Fruit fly (Drosophila melanogaster) whole organism, adult: ENCODE data around the gene CG10553.

Source experiments
- CG11617 ChIP-seq: fragments of 200-800 bp; sonication (Bioruptor generic); optimal IDR thresholded peaks from 2 replicates; lab custom pipeline; 2017; ENCODE audit warnings: mild to moderate bottlenecking, missing biosample characterization, missing genetic modification reagents, missing genetic modification characterization
- CG12768 ChIP-seq: fragments of 200-800 bp; sonication (Bioruptor generic); optimal IDR thresholded peaks from 2 replicates; lab custom pipeline; 2017; ENCODE audit warnings: missing biosample characterization, missing genetic modification characterization, mild to moderate bottlenecking, moderate library complexity, missing genetic modification reagents
- CG14711 ChIP-seq: fragments of 200-800 bp; sonication (Bioruptor generic); optimal IDR thresholded peaks from 2 replicates; lab custom pipeline; 2018; ENCODE audit warnings: missing biosample characterization, mild to moderate bottlenecking, missing genetic modification characterization, moderate library complexity
- CG1620 ChIP-seq: fragments of 200-800 bp; sonication (Bioruptor generic); optimal IDR thresholded peaks from 2 replicates; lab custom pipeline; 2016; ENCODE audit warnings: missing biosample characterization, missing genetic modification characterization
- CG33017 ChIP-seq: fragments of 200-800 bp; sonication (Bioruptor generic); optimal IDR thresholded peaks from 2 replicates; lab custom pipeline; 2018; ENCODE audit warnings: missing biosample characterization, mild to moderate bottlenecking, missing genetic modification characterization, moderate library complexity
- CG5204 ChIP-seq: fragments of 200-800 bp; sonication (Bioruptor generic); optimal IDR thresholded peaks from 2 replicates; lab custom pipeline; 2016; ENCODE audit warnings: missing biosample characterization, missing genetic modification characterization
- CG7045 ChIP-seq: fragments of 200-800 bp; sonication (Bioruptor generic); optimal IDR thresholded peaks from 2 replicates; lab custom pipeline; 2017; ENCODE audit warnings: missing biosample characterization, mild to moderate bottlenecking, missing genetic modification characterization
- CG7101 ChIP-seq: fragments of 200-800 bp; sonication (Bioruptor generic); optimal IDR thresholded peaks from 2 replicates; lab custom pipeline; 2018; ENCODE audit warnings: missing biosample characterization, mild to moderate bottlenecking, missing genetic modification characterization, moderate library complexity
- Clk ChIP-seq: fragments of 200-800 bp; sonication (Bioruptor generic); optimal IDR thresholded peaks from 2 replicates; lab custom pipeline; 2017; ENCODE audit warnings: missing biosample characterization, missing genetic modification characterization
- Crg-1 ChIP-seq: fragments of 200-800 bp; sonication (Bioruptor generic); optimal IDR thresholded peaks from 2 replicates; lab custom pipeline; 2016; ENCODE audit warnings: missing biosample characterization, missing genetic modification characterization
- Hr96 ChIP-seq: fragments of 200-800 bp; sonication (Bioruptor generic); optimal IDR thresholded peaks from 2 replicates; lab custom pipeline; 2016; ENCODE audit warnings: missing biosample characterization, missing genetic modification characterization
- Mnt ChIP-seq: fragments of 200-800 bp; sonication (Bioruptor generic); optimal IDR thresholded peaks from 2 replicates; lab custom pipeline; 2016; ENCODE audit warnings: missing biosample characterization, mild to moderate bottlenecking, missing genetic modification characterization
- bab1 ChIP-seq: fragments of 200-800 bp; sonication (Bioruptor generic); optimal IDR thresholded peaks from 3 replicates; lab custom pipeline; 2019; ENCODE audit warnings: missing biosample characterization, mild to moderate bottlenecking, missing genetic modification characterization, moderate library complexity
- cic ChIP-seq: fragments of 200-800 bp; sonication (Bioruptor generic); optimal IDR thresholded peaks from 2 replicates; lab custom pipeline; 2017; ENCODE audit warnings: missing biosample characterization, mild to moderate bottlenecking, missing genetic modification characterization, moderate library complexity
- cnc ChIP-seq, 2 experiments: fragments of >200 bp; optimal IDR thresholded peaks; 2 replicates each; lab custom pipeline; 2017
- kay ChIP-seq: fragments of 200-800 bp; sonication (Bioruptor generic); peaks from one replicate; lab custom pipeline; 2016; ENCODE audit warnings: missing biosample characterization, missing genetic modification characterization, borderline replicate concordance
- ovo ChIP-seq: fragments of 200-800 bp; sonication (Bioruptor generic); optimal IDR thresholded peaks from 2 replicates; lab custom pipeline; 2016; ENCODE audit warnings: missing biosample characterization, missing genetic modification characterization
- pad ChIP-seq: fragments of 200-800 bp; sonication (Bioruptor generic); optimal IDR thresholded peaks from 3 replicates; lab custom pipeline; 2017; ENCODE audit warnings: missing biosample characterization, missing genetic modification characterization, mild to moderate bottlenecking, moderate library complexity, missing genetic modification reagents
- tj ChIP-seq: fragments of 200-800 bp; sonication (Bioruptor generic); optimal IDR thresholded peaks from 3 replicates; lab custom pipeline; 2017; ENCODE audit warnings: missing biosample characterization, mild to moderate bottlenecking, missing genetic modification characterization, moderate library complexity
- toe ChIP-seq: fragments of 200-800 bp; sonication (Bioruptor generic); optimal IDR thresholded peaks from 2 replicates; lab custom pipeline; 2016; ENCODE audit warnings: missing biosample characterization, missing genetic modification characterization

CG10553 gene

dm6 chr3R:25318011-25318410 lies at the start of gene CG10553:
CG10553 (minus strand) TSS chr3R:25318111.
- TF ChIP-seq CG1620 (GFP tag; lab: Kevin White, UChicago) = no peak
- TF ChIP-seq Mnt (GFP tag; lab: Kevin White, UChicago) = no peak
- no peak for TF ChIP-seq toe (GFP tag; lab: Kevin White, UChicago)
- no peak for TF ChIP-seq Crg-1 (GFP tag; lab: Kevin White, UChicago)
- no peak for TF ChIP-seq cic (GFP tag; lab: Kevin White, UChicago)
- TF ChIP-seq CG33017 = no peak
- TF ChIP-seq Clk (GFP tag; lab: Kevin White, UChicago) = no peak
- no peak for TF ChIP-seq CG11617
- no peak for TF ChIP-seq cnc (optimal IDR thresholded peaks at IDR 0.05; lab: Kevin White, UChicago)
- no peak for TF ChIP-seq CG12768 (GFP tag; lab: Kevin White, UChicago)
- TF ChIP-seq CG7101 = no peak
- no peak for TF ChIP-seq CG7045 (GFP tag; lab: Kevin White, UChicago)
- TF ChIP-seq CG5204 = no peak
- no peak for TF ChIP-seq Hr96 (GFP tag; lab: Kevin White, UChicago)
- TF ChIP-seq pad = no peak
- TF ChIP-seq CG14711 (tag; lab: Kevin White, UChicago) = no peak
- no peak for TF ChIP-seq tj (GFP tag; lab: Kevin White, UChicago)
- TF ChIP-seq kay (GFP tag; lab: Kevin White, UChicago) = no peak
- TF ChIP-seq ovo (GFP tag; lab: Kevin White, UChicago) = no peak
- no peak for TF ChIP-seq bab1 (GFP tag; lab: Kevin White, UChicago)

dm6 chr3R:25357985-25358384 lies 40.1 kb upstream of the CG10553 start, which contains the start of gene ND-49L:
ND-49L (plus strand) TSS chr3R:25358285.
- TF ChIP-seq kay (GFP tag; lab: Kevin White, UChicago) (no peak), CG11617 (no peak), CG5204 (no peak), Hr96 (GFP tag; lab: Kevin White, UChicago) (no peak), Crg-1 (GFP tag; lab: Kevin White, UChicago) (no peak), CG12768 (GFP tag; lab: Kevin White, UChicago) (no peak), CG1620 (GFP tag; lab: Kevin White, UChicago) (no peak), CG7045 (GFP tag; lab: Kevin White, UChicago) (no peak), pad (no peak), tj (GFP tag; lab: Kevin White, UChicago) (no peak), CG33017 (no peak), cic (GFP tag; lab: Kevin White, UChicago) (no peak), bab1 (GFP tag; lab: Kevin White, UChicago) (no peak), cnc (optimal IDR thresholded peaks at IDR 0.05; lab: Kevin White, UChicago) (no peak), ovo (GFP tag; lab: Kevin White, UChicago) (no peak), CG7101 (no peak)

dm6 chr3R:25346899-25347298 lies 29.0 kb upstream of the CG10553 start, which contains the start of gene tobi:
tobi (minus strand) TSS chr3R:25346921.
- TF ChIP-seq pad (no peak), tj (GFP tag; lab: Kevin White, UChicago) (peak; percentile 43), CG7101 (no peak), cic (GFP tag; lab: Kevin White, UChicago) (no peak)

- TF ChIP-seq kay (GFP tag; lab: Kevin White, UChicago) (no peak), tj (GFP tag; lab: Kevin White, UChicago) (no peak), CG7045 (GFP tag; lab: Kevin White, UChicago) (no peak), Mnt (GFP tag; lab: Kevin White, UChicago) (no peak), CG33017 (no peak), toe (GFP tag; lab: Kevin White, UChicago) (no peak)
Measured at dm6 chr3R:25339952-25340351, 22.0 kb upstream of the CG10553 start, which contains the start of gene rha. rha (plus strand) TSS chr3R:25340252.

- no peak for TF ChIP-seq cnc (optimal IDR thresholded peaks at IDR 0.05; lab: Kevin White, UChicago)
- TF ChIP-seq toe (GFP tag; lab: Kevin White, UChicago) = no peak
- no peak for TF ChIP-seq kay (GFP tag; lab: Kevin White, UChicago)
- no peak for TF ChIP-seq tj (GFP tag; lab: Kevin White, UChicago)
- TF ChIP-seq cic (GFP tag; lab: Kevin White, UChicago) = no peak
- no peak for TF ChIP-seq Clk (GFP tag; lab: Kevin White, UChicago)
- no peak for TF ChIP-seq CG5204
- peak; percentile 67 for TF ChIP-seq bab1 (GFP tag; lab: Kevin White, UChicago)
- no peak for TF ChIP-seq pad
- no peak for TF ChIP-seq CG11617
- no peak for TF ChIP-seq CG7045 (GFP tag; lab: Kevin White, UChicago)
- peak; percentile 12 for TF ChIP-seq Mnt (GFP tag; lab: Kevin White, UChicago)
- TF ChIP-seq Crg-1 (GFP tag; lab: Kevin White, UChicago) = no peak
- no peak for TF ChIP-seq CG33017
Measured at dm6 chr3R:25335065-25335464, 17.2 kb upstream of the CG10553 start, which contains the start of the genes CG10669 and CG11902. CG10669 (minus strand) TSS chr3R:25335243. CG11902 (plus strand) TSS chr3R:25335257.

dm6 chr3R:25331103-25331502 lies 13.2 kb upstream of the CG10553 start, which contains the start of gene CHKov2:
CHKov2 (minus strand) TSS chr3R:25331203.
- TF ChIP-seq kay (GFP tag; lab: Kevin White, UChicago) (no peak), cic (GFP tag; lab: Kevin White, UChicago) (peak; percentile 5)

dm6 chr3R:25329079-25329478 lies 11.2 kb upstream of the CG10553 start, which contains the start of gene CHKov1:
CHKov1 (minus strand) TSS chr3R:25329316.
- TF ChIP-seq CG33017 (peak; percentile 43), ovo (GFP tag; lab: Kevin White, UChicago) (no peak), Hr96 (GFP tag; lab: Kevin White, UChicago) (no peak), CG1620 (GFP tag; lab: Kevin White, UChicago) (no peak), CG11617 (peak; percentile 13), cic (GFP tag; lab: Kevin White, UChicago) (peak; percentile 1), kay (GFP tag; lab: Kevin White, UChicago) (no peak), CG12768 (GFP tag; lab: Kevin White, UChicago) (peak; percentile 21)
